Worm (Caenorhabditis elegans) whole organism, L1 larva: ENCODE results near the gene Y70C5B.2.

Source experiments
- C16A3.4 ChIP-seq: fragments of 150-350 bp; optimal IDR thresholded peaks from 2 replicates; lab custom pipeline; 2014; ENCODE audit warnings: missing biosample characterization, missing genetic modification characterization
- alr-1 ChIP-seq: fragments of 200-800 bp; sonication (Bioruptor generic); optimal IDR thresholded peaks from 2 replicates; lab custom pipeline; 2018; ENCODE audit warnings: borderline replicate concordance, mild to moderate bottlenecking, missing genetic modification characterization, missing compliant biosample characterization
- aly-2 ChIP-seq: fragments of 150-350 bp; optimal IDR thresholded peaks from 2 replicates; lab custom pipeline; 2014; ENCODE audit warnings: missing biosample characterization, missing genetic modification characterization
- blmp-1 ChIP-seq: fragments of 150-350 bp; optimal IDR thresholded peaks from 2 replicates; lab custom pipeline; 2014; ENCODE audit warnings: missing biosample characterization, missing genetic modification characterization
- ceh-82 ChIP-seq, 3 experiments: fragments of 150-350 bp in 1 of 3; sonication (generic microtip) in 2 of 3; optimal IDR thresholded peaks; 2 replicates each; lab custom pipeline; 2014 to 2017; ENCODE audit warnings: missing biosample characterization in 3 of 3, missing genetic modification characterization in 3 of 3
- ces-1 ChIP-seq: fragments of 150-350 bp; optimal IDR thresholded peaks from 2 replicates; lab custom pipeline; 2014; ENCODE audit warnings: missing biosample characterization, missing genetic modification reagents, missing genetic modification characterization
- egl-13 ChIP-seq: sonication (generic microtip); optimal IDR thresholded peaks from 2 replicates; lab custom pipeline; 2016; ENCODE audit warnings: missing genotype, missing genetic modification reagents, missing genetic modification characterization, missing compliant biosample characterization
- elt-2 ChIP-seq: sonication (generic microtip); optimal IDR thresholded peaks from 2 replicates; lab custom pipeline; 2016; ENCODE audit warnings: missing genetic modification characterization, mild to moderate bottlenecking, inconsistent platforms, missing compliant biosample characterization, missing genetic modification reagents
- ets-5 ChIP-seq: fragments of 200-800 bp; sonication (Bioruptor generic); IDR thresholded peaks from 2 replicates; pipeline ENCODE4 v1.3.6; 2022; ENCODE audit warnings: missing genetic modification characterization, missing compliant biosample characterization
- fkh-4 ChIP-seq: sonication (generic microtip); optimal IDR thresholded peaks from 2 replicates; lab custom pipeline; 2016; ENCODE audit warnings: missing compliant biosample characterization, missing genetic modification characterization, borderline replicate concordance
- fkh-8 ChIP-seq: sonication (generic microtip); optimal IDR thresholded peaks from 2 replicates; lab custom pipeline; 2016; ENCODE audit warnings: mild to moderate bottlenecking, missing genetic modification characterization, missing compliant biosample characterization
- grh-1 ChIP-seq: fragments of 200-800 bp; sonication (Bioruptor generic); IDR thresholded peaks from 2 replicates; pipeline ENCODE4 v1.3.6; 2022; ENCODE audit warnings: missing genetic modification reagents, missing genetic modification characterization, missing compliant biosample characterization
- hlh-4 ChIP-seq: sonication (generic microtip); optimal IDR thresholded peaks from 2 replicates; lab custom pipeline; 2016; ENCODE audit warnings: mild to moderate bottlenecking, missing genetic modification characterization, missing compliant biosample characterization
- lin-14 ChIP-seq: fragments of 200-800 bp; sonication (Bioruptor generic); optimal IDR thresholded peaks from 2 replicates; lab custom pipeline; 2018; ENCODE audit warnings: mild to moderate bottlenecking, missing genetic modification characterization, moderate library complexity, missing compliant biosample characterization
- lin-15B ChIP-seq: fragments of 150-350 bp; sonication (generic microtip); optimal IDR thresholded peaks from 3 replicates; lab custom pipeline; 2014; ENCODE audit warnings: missing biosample characterization, missing genetic modification characterization
- lin-35 ChIP-seq, 2 experiments: fragments of 150-350 bp; optimal IDR thresholded peaks; 2 replicates each; lab custom pipeline; 2014; ENCODE audit warnings: missing biosample characterization in 2 of 2, missing genetic modification characterization in 2 of 2, missing genetic modification reagents in 2 of 2
- lin-39 ChIP-seq: fragments of 150-350 bp; optimal IDR thresholded peaks from 2 replicates; lab custom pipeline; 2014; ENCODE audit warnings: missing biosample characterization, missing genetic modification reagents, missing genetic modification characterization
- lsy-2 ChIP-seq, 2 experiments: fragments of 150-350 bp; optimal IDR thresholded peaks; 2 replicates each; lab custom pipeline; 2014; ENCODE audit warnings: missing biosample characterization in 2 of 2, missing genetic modification characterization in 2 of 2
- mep-1 ChIP-seq: fragments of 150-350 bp; optimal IDR thresholded peaks from 2 replicates; lab custom pipeline; 2014; ENCODE audit warnings: missing biosample characterization, missing genetic modification characterization
- nhr-11 ChIP-seq: fragments of 150-350 bp; optimal IDR thresholded peaks from 2 replicates; lab custom pipeline; 2014; ENCODE audit warnings: missing biosample characterization, missing genetic modification characterization
- nhr-19 ChIP-seq: fragments of 200-800 bp; sonication (Bioruptor generic); conservative IDR thresholded peaks from 2 replicates; pipeline ENCODE4 v1.3.6; 2022; ENCODE audit warnings: missing genetic modification characterization, missing compliant biosample characterization
- nhr-28 ChIP-seq: fragments of 150-350 bp; optimal IDR thresholded peaks from 2 replicates; lab custom pipeline; 2014; ENCODE audit warnings: missing biosample characterization, missing genetic modification characterization
- nhr-47 ChIP-seq: sonication (generic microtip); optimal IDR thresholded peaks from 2 replicates; lab custom pipeline; 2016; ENCODE audit warnings: mild to moderate bottlenecking, missing genetic modification characterization, moderate library complexity, missing compliant biosample characterization
- nhr-76 ChIP-seq: sonication (generic microtip); optimal IDR thresholded peaks from 2 replicates; lab custom pipeline; 2017; ENCODE audit warnings: missing biosample characterization, missing genetic modification characterization
- nhr-77 ChIP-seq: fragments of 150-350 bp; optimal IDR thresholded peaks from 2 replicates; lab custom pipeline; 2014; ENCODE audit warnings: missing biosample characterization, missing genetic modification characterization
- nhr-84 ChIP-seq: sonication (generic microtip); optimal IDR thresholded peaks from 2 replicates; lab custom pipeline; 2017; ENCODE audit warnings: missing biosample characterization, missing genetic modification characterization
- nhr-85 ChIP-seq: sonication (generic microtip); peaks from one replicate; lab custom pipeline; 2016; ENCODE audit warnings: missing genetic modification characterization, inconsistent platforms, missing compliant biosample characterization
- nhr-90 ChIP-seq: sonication (generic microtip); optimal IDR thresholded peaks from 2 replicates; lab custom pipeline; 2016; ENCODE audit warnings: mild to moderate bottlenecking, missing genetic modification characterization, missing compliant biosample characterization; ENCODE audit not compliant: poor library complexity
- pag-3 ChIP-seq: sonication (generic microtip); optimal IDR thresholded peaks from 2 replicates; lab custom pipeline; 2017; ENCODE audit warnings: missing genetic modification characterization, mild to moderate bottlenecking, missing compliant biosample characterization, antibody characterized with exemption, borderline replicate concordance; ENCODE audit not compliant: insufficient read depth
- snpc-4 ChIP-seq: fragments of 150-350 bp; optimal IDR thresholded peaks from 2 replicates; lab custom pipeline; 2014; ENCODE audit warnings: missing biosample characterization, missing genetic modification characterization
- tlp-1 ChIP-seq: fragments of 150-350 bp; optimal IDR thresholded peaks from 2 replicates; lab custom pipeline; 2014; ENCODE audit warnings: missing biosample characterization, missing genetic modification characterization
- unc-62 ChIP-seq: fragments of 150-350 bp; optimal IDR thresholded peaks from 2 replicates; lab custom pipeline; 2014; ENCODE audit warnings: missing biosample characterization, missing genetic modification reagents, missing genetic modification characterization
- xbp-1 ChIP-seq: sonication (generic microtip); optimal IDR thresholded peaks from 2 replicates; lab custom pipeline; 2016; ENCODE audit warnings: missing genetic modification characterization, missing compliant biosample characterization
- zag-1 ChIP-seq: fragments of 150-350 bp; optimal IDR thresholded peaks from 2 replicates; lab custom pipeline; 2014; ENCODE audit warnings: missing biosample characterization, missing genetic modification characterization

Y70C5B.2 gene

DNA sequence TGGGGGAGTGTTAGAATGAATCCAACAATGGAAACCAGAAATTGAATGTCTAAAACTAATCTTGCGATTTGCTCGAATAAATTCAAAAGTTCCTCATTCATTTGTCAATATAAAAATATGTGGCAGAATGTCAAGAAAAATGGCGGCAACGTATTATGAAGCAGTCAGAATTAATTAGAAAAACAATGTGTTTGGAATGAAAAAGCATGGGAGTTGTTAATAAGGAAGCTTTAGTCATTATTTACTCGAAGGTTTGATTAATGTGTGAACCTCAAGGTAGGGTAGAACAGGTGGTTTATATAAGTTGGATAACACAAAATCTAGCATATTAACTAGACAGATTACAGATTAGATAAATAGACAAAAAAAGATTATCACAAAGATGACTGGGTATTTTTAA, 22.5 kb downstream of the Y70C5B.2 start, which contains the start of gene srw-76:
TSS of gene srw-76 (minus strand) at position 101 of the 400 bp plus-strand sequence.
- TF ChIP-seq nhr-11 (tag; lab: Kevin White, UChicago) (no peak), ets-5 (no peak), alr-1 (tag; lab: Kevin White, UChicago) (no peak), fkh-8 (tag; lab: Kevin White, UChicago) (no peak), ces-1 (GFP tag; lab: Kevin White, UChicago) (no peak), nhr-19 (GFP tag; lab: Robert Waterston, UW) (no peak), fkh-4 (tag; lab: Kevin White, UChicago) (no peak), pag-3 (tag; lab: Kevin White, UChicago) (no peak), lsy-2 (tag; optimal IDR thresholded peaks at IDR 0.05; lab: Kevin White, UChicago) (no peak), mep-1 (tag; lab: Kevin White, UChicago) (no peak), nhr-28 (tag; lab: Kevin White, UChicago) (no peak), egl-13 (tag; lab: Kevin White, UChicago) (no peak), unc-62 (GFP tag; lab: Kevin White, UChicago) (no peak), lin-15B (tag; lab: Kevin White, UChicago) (no peak), C16A3.4 (no peak), lin-39 (tag; lab: Kevin White, UChicago) (no peak), elt-2 (tag; lab: Kevin White, UChicago) (no peak), nhr-90 (tag; lab: Kevin White, UChicago) (no peak), nhr-84 (no peak), hlh-4 (tag; lab: Kevin White, UChicago) (no peak)

- TF ChIP-seq elt-2 (tag; lab: Kevin White, UChicago) (peak; percentile 54), nhr-76 (tag; lab: Kevin White, UChicago) (no peak)
Measured at ce11 chrV:16635911-16636310, 24.8 kb downstream of the Y70C5B.2 start, which contains the start of gene mltn-11. Gene mltn-11, plus strand, starts transcription at chrV:16636186.

DNA sequence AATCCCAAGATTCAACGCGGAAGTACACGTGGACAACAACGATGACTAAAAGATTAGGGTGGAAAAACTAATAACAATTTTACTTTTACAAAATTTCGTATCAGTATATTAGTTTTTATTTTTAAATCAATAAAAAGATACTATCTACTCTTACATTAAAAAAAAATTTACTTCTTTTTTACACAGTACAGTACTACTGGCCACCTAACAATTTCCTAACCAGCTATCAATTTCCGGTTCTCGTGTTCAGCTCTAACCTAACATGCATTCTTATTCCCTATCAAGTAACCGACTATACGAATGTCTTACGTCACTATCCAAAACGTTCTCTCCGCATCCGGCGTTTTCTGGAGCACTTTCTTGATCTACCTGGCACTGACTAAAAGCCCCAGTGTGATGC, 31.1 kb downstream of the Y70C5B.2 start, which contains the start of gene srd-21:
TSS of gene srd-21 (plus strand) at position 301 of the 400 bp plus-strand sequence.
- TF ChIP-seq nhr-85 (tag; lab: Kevin White, UChicago) (no peak), zag-1 (no peak)
- TF ChIP-seq, all 84 proteins: peak for 0

- TF ChIP-seq ceh-82 (tag; optimal IDR thresholded peaks at IDR 0.05; lab: Kevin White, UChicago) (no peak), lin-14 (GFP tag; lab: Kevin White, UChicago) (no peak)
Measured at ce11 chrV:16628991-16629390, 31.7 kb downstream of the Y70C5B.2 start, which contains the start of gene W06G6.2. Gene W06G6.2, plus strand, starts transcription at chrV:16629291.

DNA sequence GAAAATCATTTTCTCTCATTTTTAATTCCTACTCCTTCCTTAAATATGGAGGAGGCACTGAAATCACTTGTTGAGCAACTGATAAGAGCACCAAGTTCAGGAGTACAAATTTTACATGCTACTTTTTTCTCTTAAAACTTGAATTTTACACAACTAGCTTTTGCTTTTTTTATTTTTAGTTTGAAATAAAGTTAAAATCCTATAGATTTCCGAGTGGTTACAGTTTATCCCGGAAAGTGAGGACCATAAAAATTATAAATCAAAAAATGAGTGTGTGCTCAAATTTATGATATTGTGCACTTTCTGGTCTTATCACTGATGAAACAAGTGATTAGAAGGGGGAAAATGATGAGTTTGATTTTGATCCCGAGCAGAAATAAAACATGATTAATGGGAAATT, 32.8 kb downstream of the Y70C5B.2 start, which contains the start of gene oac-53:
TSS of gene oac-53 (minus strand) at position 9 of the 400 bp plus-strand sequence.
- TF ChIP-seq tlp-1 (tag; lab: Kevin White, UChicago) (peak; percentile 3), nhr-19 (GFP tag; lab: Robert Waterston, UW) (no peak), elt-2 (tag; lab: Kevin White, UChicago) (peak; percentile 77)
- TF ChIP-seq, all 84 proteins: peak for 2

ce11 chrV:16622754-16623261, 37.9 kb downstream of the Y70C5B.2 start, which contains the start of gene Y70C5A.2:
Gene Y70C5A.2, minus strand, starts transcription at chrV:16623211.
- no peak for TF ChIP-seq nhr-84

ce11 chrV:16621894-16622293, 38.8 kb downstream of the Y70C5B.2 start:
- no peak for TF ChIP-seq ets-5
- TF ChIP-seq nhr-11 (tag; lab: Kevin White, UChicago): no peak
- TF ChIP-seq snpc-4 (tag; lab: Kevin White, UChicago): no peak
- TF ChIP-seq lin-35 (GFP tag; optimal IDR thresholded peaks at IDR 0.05; lab: Kevin White, UChicago): no peak
- TF ChIP-seq aly-2: no peak
- TF ChIP-seq blmp-1 (tag; lab: Kevin White, UChicago): no peak
- TF ChIP-seq fkh-8 (tag; lab: Kevin White, UChicago): peak; percentile 11
- 0 out of 2 replicates have a peak, but pooled peaks have one; percentile 12 for TF ChIP-seq grh-1 (GFP tag; lab: Robert Waterston, UW)
- TF ChIP-seq xbp-1 (tag; lab: Kevin White, UChicago): no peak
- no peak for TF ChIP-seq nhr-47 (tag; lab: Kevin White, UChicago)
- TF ChIP-seq C16A3.4: no peak
- no peak for TF ChIP-seq nhr-77 (tag; lab: Kevin White, UChicago)
